Worm (Caenorhabditis elegans): ENCODE measurements around the gene R07H5.11.

DNA sequence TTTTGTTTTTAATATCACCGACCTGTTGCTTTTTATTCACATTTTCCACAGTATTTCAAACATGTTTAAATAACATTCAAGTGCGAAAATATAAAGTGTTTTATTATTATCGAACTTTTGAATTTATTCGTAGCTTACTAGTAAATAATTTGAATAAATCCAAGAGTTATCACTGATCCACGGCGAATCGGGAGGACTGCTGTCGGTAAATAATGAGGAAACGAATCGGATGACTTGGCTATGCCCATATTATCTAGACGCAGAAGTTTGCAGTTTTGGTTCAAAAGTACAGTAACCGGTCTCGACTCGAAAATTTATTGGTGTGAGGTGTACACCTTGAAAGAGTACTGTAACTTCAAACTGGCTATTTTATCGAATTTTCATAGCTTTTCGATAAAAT is 46.0 kb upstream of the R07H5.11 start:
- TF ChIP-seq pha-4 (tag; optimal IDR thresholded peaks at IDR 0.05) (no peak), K11D2.4 (GFP tag; IDR thresholded peaks at IDR 0.05) (no peak), ama-1 (optimal IDR thresholded peaks at IDR 0.05) (no peak), ama-1 (GFP tag; optimal IDR thresholded peaks at IDR 0.05) (no peak), rpc-1 (optimal IDR thresholded peaks at IDR 0.05) (no peak), rpc-1 (tag; optimal IDR thresholded peaks at IDR 0.05) (no peak)

Measured in whole organism, young adult.